Worm (Caenorhabditis elegans) whole organism, young adult: ENCODE measurements around the gene srh-44.

Experiments
- F10E7.11 ChIP-seq: sonication (generic microtip); optimal IDR thresholded peaks from 2 replicates; lab custom pipeline; 2017; ENCODE audit warnings: mild to moderate bottlenecking, missing genetic modification characterization, moderate library complexity, missing compliant biosample characterization
- F23B12.7 ChIP-seq: sonication (generic microtip); optimal IDR thresholded peaks from 2 replicates; lab custom pipeline; 2017; ENCODE audit warnings: missing genetic modification characterization, mild to moderate bottlenecking, missing compliant biosample characterization, antibody characterized with exemption, moderate library complexity; ENCODE audit not compliant: insufficient read depth
- F55B11.4 ChIP-seq: sonication (generic microtip); optimal IDR thresholded peaks from 2 replicates; lab custom pipeline; 2016; ENCODE audit warnings: missing compliant biosample characterization, missing genetic modification characterization, borderline replicate concordance; ENCODE audit not compliant: insufficient read depth
- Y53F4B.3 ChIP-seq: fragments of 200-800 bp; sonication (Bioruptor generic); IDR thresholded peaks from 2 replicates; pipeline ENCODE4 v1.3.6; 2022; ENCODE audit warnings: missing genetic modification reagents, missing genetic modification characterization, missing compliant biosample characterization
- ZK185.1 ChIP-seq: sonication (generic microtip); optimal IDR thresholded peaks from 2 replicates; lab custom pipeline; 2016; ENCODE audit warnings: mild to moderate bottlenecking, missing genetic modification characterization, missing compliant biosample characterization; ENCODE audit not compliant: poor library complexity, severe bottlenecking
- ama-1 ChIP-seq, 3 experiments: fragments of 150-350 bp in 1 of 3; sonication (generic microtip) in 2 of 3; optimal IDR thresholded peaks; 2 replicates each; lab custom pipeline; 2014 to 2018; ENCODE audit warnings: missing biosample characterization in 2 of 3, missing genetic modification characterization in 2 of 3, missing genetic modification reagents in 2 of 3
- atf-7 ChIP-seq: sonication (generic microtip); optimal IDR thresholded peaks from 2 replicates; lab custom pipeline; 2017; ENCODE audit warnings: mild to moderate bottlenecking, missing genetic modification characterization, missing compliant biosample characterization
- egrh-3 ChIP-seq: fragments of 200-800 bp; sonication (Bioruptor generic); IDR thresholded peaks from 2 replicates; pipeline ENCODE4 v1.3.6; 2022; ENCODE audit warnings: missing genetic modification reagents, missing genetic modification characterization, missing compliant biosample characterization
- hmg-20 ChIP-seq: fragments of 200-800 bp; sonication (Bioruptor generic); IDR thresholded peaks from 2 replicates; pipeline ENCODE4 v1.3.6; 2022; ENCODE audit warnings: missing genetic modification reagents, missing genetic modification characterization, missing compliant biosample characterization
- let-526 ChIP-seq: fragments of 200-800 bp; sonication (Bioruptor generic); IDR thresholded peaks from 2 replicates; pipeline ENCODE4 v1.3.6; 2022; ENCODE audit warnings: missing genetic modification reagents, missing genetic modification characterization, missing compliant biosample characterization
- nhr-179 ChIP-seq: sonication (generic microtip); optimal IDR thresholded peaks from 2 replicates; lab custom pipeline; 2016; ENCODE audit warnings: mild to moderate bottlenecking, missing genetic modification characterization, missing compliant biosample characterization
- repo-1 ChIP-seq: sonication (generic microtip); optimal IDR thresholded peaks from 2 replicates; lab custom pipeline; 2017; ENCODE audit warnings: mild to moderate bottlenecking, missing genetic modification characterization, missing compliant biosample characterization
- snpc-4 ChIP-seq, 5 experiments: fragments of 150-350 bp in 1 of 5; sonication (generic microtip) in 4 of 5; optimal IDR thresholded peaks; 2 replicates each; lab custom pipeline; 2014 to 2018; ENCODE audit warnings: missing genetic modification characterization in 5 of 5, missing biosample characterization in 3 of 5, antibody characterized with exemption in 2 of 5, mild to moderate bottlenecking in 2 of 5, missing compliant biosample characterization in 2 of 5, missing genotype in 2 of 5, moderate library complexity in 2 of 5, missing genetic modification reagents in 1 of 5
- unc-130 ChIP-seq: sonication (generic microtip); optimal IDR thresholded peaks from 2 replicates; lab custom pipeline; 2016; ENCODE audit warnings: missing genetic modification reagents, missing genetic modification characterization, missing compliant biosample characterization

ce11 chrII:11545299-11545951 is 30.6 kb downstream of the srh-44 start, which contains the start of gene dnj-13:
- TF ChIP-seq F23B12.7 (peak; percentile 87), F10E7.11 (peak; percentile 94), repo-1 (tag; lab: Kevin White, UChicago) (peak; percentile 91), Y53F4B.3 (GFP tag; lab: Robert Waterston, UW) (peak; percentile 36; the same call in 1 of the 2 replicates), egrh-3 (GFP tag; lab: Robert Waterston, UW) (peak; percentile 54), hmg-20 (peak; percentile 84), let-526 (GFP tag; lab: Robert Waterston, UW) (peak; percentile 98), ZK185.1 (tag; lab: Kevin White, UChicago) (peak; percentile 96), unc-130 (GFP tag; lab: Kevin White, UChicago) (peak; percentile 35), ama-1 (optimal IDR thresholded peaks at IDR 0.05; lab: Kevin White, UChicago) (peak; percentile 70), ama-1 (GFP tag; optimal IDR thresholded peaks at IDR 0.05; lab: Kevin White, UChicago) (peak in 1 of 2 experiments; percentile 28), nhr-179 (no peak), F55B11.4 (tag; lab: Kevin White, UChicago) (no peak), atf-7 (tag; lab: Kevin White, UChicago) (peak; percentile 96), snpc-4 (GFP tag; optimal IDR thresholded peaks at IDR 0.05; lab: Kevin White, UChicago) (peak; percentile 24), snpc-4 (tag; optimal IDR thresholded peaks at IDR 0.05; lab: Kevin White, UChicago) (peak in 3 of 4 experiments; percentile 53 to 82 (median 74))
